Fruit fly (Drosophila melanogaster) Kc167 (cell line): ENCODE data around the gene CG9240.

ENCODE experiments used
- Myc ChIP-seq: fragments of >200 bp; optimal IDR thresholded peaks from 2 replicates; lab custom pipeline; 2017; ENCODE audit warnings: missing external identifiers
- Sin3A ChIP-seq: fragments of >200 bp; optimal IDR thresholded peaks from 2 replicates; lab custom pipeline; 2018; ENCODE audit warnings: missing external identifiers
- h ChIP-seq: fragments of >200 bp; optimal IDR thresholded peaks from 3 replicates; lab custom pipeline; 2018; ENCODE audit warnings: missing external identifiers
- insv ChIP-seq: fragments of >200 bp; optimal IDR thresholded peaks from 3 replicates; lab custom pipeline; 2018; ENCODE audit warnings: missing external identifiers
- psq ChIP-seq: fragments of >200 bp; optimal IDR thresholded peaks from 2 replicates; lab custom pipeline; 2017; ENCODE audit warnings: missing external identifiers
- ttk ChIP-seq: sonication (Bioruptor generic); optimal IDR thresholded peaks from 2 replicates; lab custom pipeline; 2017; ENCODE audit warnings: missing external identifiers

CG9240 gene

DNA sequence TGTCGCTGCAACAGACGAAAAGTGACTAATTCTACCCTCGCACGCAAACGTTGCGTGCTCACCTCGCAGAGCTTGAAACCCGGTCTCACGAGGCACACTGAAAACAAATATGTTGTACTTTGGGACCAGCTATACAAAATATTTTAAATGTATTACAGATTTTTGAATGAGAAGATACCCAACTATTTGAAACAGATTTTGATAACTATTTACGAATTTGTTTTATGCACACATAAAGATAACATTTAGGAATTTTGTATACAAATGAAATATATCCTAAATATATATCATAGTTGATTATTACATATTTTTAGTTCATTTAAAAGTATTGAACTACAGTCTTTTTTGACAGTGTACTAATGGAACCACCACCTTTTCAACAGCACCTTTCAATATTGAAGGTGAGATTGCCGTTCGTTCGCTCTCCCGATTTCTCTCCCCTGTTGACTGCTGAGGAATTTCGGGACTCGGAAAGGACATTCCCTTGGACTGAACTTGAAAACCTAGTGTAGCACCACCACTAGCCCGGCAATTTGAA is 30.0 kb downstream of the CG9240 start, which contains the start of gene CG15646:
Gene CG15646, minus strand, starts transcription at position 4 of the 538 bp plus-strand sequence.
- no peak for TF ChIP-seq psq
- TF ChIP-seq h (lab: Kevin White, UChicago) = no peak
- no peak for TF ChIP-seq ttk (lab: Kevin White, UChicago)
- no peak for TF ChIP-seq Sin3A (lab: Kevin White, UChicago)

DNA sequence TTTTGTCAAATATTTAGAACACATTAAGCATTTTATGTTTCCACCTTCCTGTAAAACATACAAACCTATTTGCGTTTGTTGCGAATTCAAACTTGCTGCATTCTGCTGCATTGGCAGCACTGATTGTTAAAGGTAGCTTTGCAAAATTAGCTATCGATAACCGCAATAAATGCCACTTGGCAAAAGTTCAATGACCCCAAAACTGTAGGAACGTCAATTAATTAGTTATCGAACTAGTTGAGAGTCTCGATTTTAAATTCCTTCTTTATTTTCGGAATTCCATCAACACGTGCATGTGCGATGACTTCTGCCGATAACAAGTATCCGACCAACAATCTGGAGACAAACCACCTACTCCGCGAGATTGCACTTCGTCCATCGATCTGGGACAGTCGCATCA is 38.8 kb downstream of the CG9240 start, which contains the start of gene CG8119:
Gene CG8119, plus strand, starts transcription at position 301 of the 400 bp plus-strand sequence.
- no peak for TF ChIP-seq psq
- TF ChIP-seq h (lab: Kevin White, UChicago) = no peak
- no peak for TF ChIP-seq Myc (lab: Kevin White, UChicago)
- TF ChIP-seq insv = no peak
- TF ChIP-seq Sin3A (lab: Kevin White, UChicago) = no peak
- no peak for TF ChIP-seq ttk (lab: Kevin White, UChicago)

DNA sequence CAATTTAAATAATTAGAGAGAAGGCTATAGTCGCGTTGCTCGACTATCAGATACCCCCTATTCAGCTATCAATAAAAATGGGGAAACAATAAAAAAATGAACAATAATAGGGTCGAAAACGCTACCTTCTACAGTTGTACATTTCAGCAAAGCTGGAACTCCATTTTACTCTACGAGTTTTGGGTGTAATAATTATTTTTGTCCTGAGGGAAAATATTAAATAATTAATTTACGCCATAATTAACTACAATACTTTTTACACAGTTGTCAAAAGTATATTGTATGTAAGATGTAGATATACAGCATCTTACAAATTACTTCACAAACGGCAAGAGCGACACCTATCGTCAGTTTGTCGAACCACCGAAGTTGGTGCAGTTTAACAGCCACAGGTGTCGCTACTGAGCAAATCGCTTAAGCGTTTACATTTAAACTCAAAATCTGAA is 47.7 kb downstream of the CG9240 start:
- TF ChIP-seq ttk (lab: Kevin White, UChicago) = no peak

- TF ChIP-seq Sin3A (lab: Kevin White, UChicago) (no peak), h (lab: Kevin White, UChicago) (no peak), Myc (lab: Kevin White, UChicago) (no peak), ttk (lab: Kevin White, UChicago) (no peak), insv (no peak), psq (no peak)
Observed at dm6 chrX:15651559-15651958, 49.5 kb downstream of the CG9240 start.
